Worm (Caenorhabditis elegans): ENCODE data around the gene ampd-1.

ce11 chrII:5156983-5157382 lies 46.1 kb upstream of the ampd-1 start, which contains the start of gene msp-45:
- TF ChIP-seq him-1 (tag; optimal IDR thresholded peaks at IDR 0.05): no peak
- no peak for TF ChIP-seq dao-5 (tag; optimal IDR thresholded peaks at IDR 0.05)
- TF ChIP-seq W03F9.2 (tag; optimal IDR thresholded peaks at IDR 0.05): no peak
